Worm (Caenorhabditis elegans): ENCODE results near the gene vps-50.
A peak's percentile ranks its signal among the peaks of the same experiment; 100 is the strongest.

vps-50 gene

DNA sequence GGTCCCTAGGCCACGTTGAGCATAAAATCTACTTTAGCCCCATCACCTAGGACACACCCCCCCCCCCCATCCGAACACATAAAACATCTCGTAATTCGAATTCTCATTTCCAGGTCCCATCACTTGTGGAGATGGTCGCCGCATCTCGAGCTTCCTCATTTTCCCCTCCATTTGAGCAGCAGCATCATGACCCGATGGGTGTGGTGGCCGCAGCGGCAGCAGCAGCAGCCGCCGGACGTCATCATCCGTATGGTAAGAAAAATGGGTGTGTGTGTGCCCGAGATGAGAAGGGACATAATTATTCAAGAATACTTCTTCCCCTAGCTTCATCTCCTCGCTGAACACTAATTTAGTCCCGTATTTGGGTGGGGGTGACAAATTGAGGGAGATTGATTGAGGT, 52.5 kb downstream of the vps-50 start:
- TF ChIP-seq ceh-45 (GFP tag; IDR thresholded peaks at IDR 0.05): 0 out of 2 replicates have a peak, but pooled peaks have one; percentile 26
- TF ChIP-seq unc-86 (tag; optimal IDR thresholded peaks at IDR 0.05): no peak

ce11 chrIII:10923539-10923938, 54.5 kb downstream of the vps-50 start:
- TF ChIP-seq fkh-6 (tag; optimal IDR thresholded peaks at IDR 0.05): no peak
- no peak for TF ChIP-seq elt-2 (tag; optimal IDR thresholded peaks at IDR 0.05)
- no peak for TF ChIP-seq ceh-19 (GFP tag; optimal IDR thresholded peaks at IDR 0.05)
- no peak for TF ChIP-seq lim-6 (tag; optimal IDR thresholded peaks at IDR 0.05)
- TF ChIP-seq unc-86 (tag; optimal IDR thresholded peaks at IDR 0.05): no peak
- no peak for TF ChIP-seq dve-1 (tag; optimal IDR thresholded peaks at IDR 0.05)
- TF ChIP-seq che-1 (tag; optimal IDR thresholded peaks at IDR 0.05): no peak
- TF ChIP-seq ceh-6 (GFP tag; optimal IDR thresholded peaks at IDR 0.05): no peak
- no peak for TF ChIP-seq F13H6.1 (tag; optimal IDR thresholded peaks at IDR 0.05)
- no peak for TF ChIP-seq ceh-31 (tag; optimal IDR thresholded peaks at IDR 0.05)
- no peak for TF ChIP-seq ahr-1 (tag; optimal IDR thresholded peaks at IDR 0.05)
- TF ChIP-seq K09A11.1 (tag; optimal IDR thresholded peaks at IDR 0.05; ENCODE audit: insufficient read depth): no peak
- TF ChIP-seq odd-2 (tag; optimal IDR thresholded peaks at IDR 0.05): no peak
- TF ChIP-seq eyg-1 (tag; optimal IDR thresholded peaks at IDR 0.05): no peak
- no peak for TF ChIP-seq ceh-24 (tag; optimal IDR thresholded peaks at IDR 0.05)
- TF ChIP-seq ceh-34 (tag; optimal IDR thresholded peaks at IDR 0.05): no peak

All from whole organism, late embryonic.